Worm (Caenorhabditis elegans) whole organism, L3 larva: ENCODE results near the gene F20D6.9.

Experiments
- ZK546.5 ChIP-seq: sonication (generic microtip); optimal IDR thresholded peaks from 2 replicates; lab custom pipeline; 2017; ENCODE audit warnings: missing biosample characterization, missing genetic modification characterization
- ama-1 ChIP-seq: fragments of 150-350 bp; optimal IDR thresholded peaks from 2 replicates; lab custom pipeline; 2018
- nhr-12 ChIP-seq: fragments of 150-350 bp; optimal IDR thresholded peaks from 2 replicates; lab custom pipeline; 2014; ENCODE audit warnings: missing biosample characterization, missing genetic modification characterization
- nhr-76 ChIP-seq: fragments of 150-350 bp; sonication (generic microtip); optimal IDR thresholded peaks from 5 replicates; lab custom pipeline; 2014; ENCODE audit warnings: missing biosample characterization, missing genetic modification characterization
- nhr-77 ChIP-seq: fragments of 150-350 bp; optimal IDR thresholded peaks from 2 replicates; lab custom pipeline; 2014; ENCODE audit warnings: missing biosample characterization, missing genetic modification characterization
- pqm-1 ChIP-seq: fragments of 150-350 bp; optimal IDR thresholded peaks from 2 replicates; lab custom pipeline; 2017; ENCODE audit warnings: missing biosample characterization, missing genetic modification characterization, inconsistent platforms
- unc-39 ChIP-seq: sonication (generic microtip); optimal IDR thresholded peaks from 4 replicates; lab custom pipeline; 2017; ENCODE audit warnings: missing biosample characterization, missing genetic modification characterization

DNA sequence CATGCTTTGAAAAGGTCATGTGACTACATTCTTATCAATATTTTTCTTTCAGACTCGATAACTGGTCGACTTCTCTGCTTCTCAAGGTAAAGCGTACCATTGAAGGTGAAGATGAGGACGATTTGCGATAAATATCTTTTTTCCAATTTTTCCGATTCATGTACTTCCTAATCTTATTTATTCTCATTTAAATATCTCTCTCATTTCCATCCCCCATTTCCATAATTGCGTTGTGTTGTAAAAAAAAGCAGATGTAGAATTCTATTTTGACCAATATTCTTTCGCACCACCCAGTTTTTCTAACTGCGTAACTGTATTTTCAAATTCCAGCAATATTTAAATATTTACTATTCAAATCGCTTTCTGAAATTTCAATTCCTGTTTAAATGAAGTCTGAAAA is 44.3 kb downstream of the F20D6.9 start, which contains the start of gene D1014.4:
- TF ChIP-seq nhr-76 (tag; lab: Kevin White, UChicago) (no peak), unc-39 (tag; lab: Kevin White, UChicago) (no peak), nhr-12 (tag; lab: Kevin White, UChicago) (no peak), nhr-77 (tag; lab: Kevin White, UChicago) (no peak), ZK546.5 (tag; lab: Kevin White, UChicago) (no peak), pqm-1 (tag; lab: Kevin White, UChicago) (no peak), ama-1 (no peak)
